Fruit fly (Drosophila melanogaster) whole organism, embryonic: Measurements from ENCODE around the gene ATPsynB.

Source experiments
- Abd-B ChIP-seq: fragments of 200-800 bp; sonication (Bioruptor generic); optimal IDR thresholded peaks from 2 replicates; lab custom pipeline; 2018; ENCODE audit warnings: missing biosample characterization, mild to moderate bottlenecking, missing genetic modification characterization, moderate library complexity
- Antp ChIP-seq: fragments of 200-800 bp; sonication (Bioruptor generic); optimal IDR thresholded peaks from 3 replicates; lab custom pipeline; 2016; ENCODE audit warnings: missing biosample characterization, missing genetic modification characterization
- Blimp-1 ChIP-seq: fragments of 200-800 bp; sonication (Bioruptor generic); optimal IDR thresholded peaks from 3 replicates; lab custom pipeline; 2018; ENCODE audit warnings: missing biosample characterization, missing genetic modification characterization, mild to moderate bottlenecking, moderate library complexity, missing genetic modification reagents
- CG10543 ChIP-seq: fragments of 200-800 bp; sonication (Bioruptor generic); optimal IDR thresholded peaks from 3 replicates; lab custom pipeline; 2017; ENCODE audit warnings: missing biosample characterization, mild to moderate bottlenecking, missing genetic modification characterization, moderate library complexity
- CG11093 ChIP-seq: fragments of 200-800 bp; sonication (Bioruptor generic); IDR thresholded peaks from 3 replicates; pipeline ENCODE4 v1.3.6; 2022; ENCODE audit warnings: missing biosample characterization, missing genetic modification characterization
- CG11723 ChIP-seq: fragments of 200-800 bp; sonication (Bioruptor generic); optimal IDR thresholded peaks from 2 replicates; lab custom pipeline; 2017; ENCODE audit warnings: missing biosample characterization, mild to moderate bottlenecking, missing genetic modification characterization
- CG12236 ChIP-seq: fragments of 200-800 bp; sonication (Bioruptor generic); optimal IDR thresholded peaks from 2 replicates; lab custom pipeline; 2016; ENCODE audit warnings: missing biosample characterization, missing genetic modification characterization
- CG12659 ChIP-seq: fragments of 200-800 bp; sonication (Bioruptor generic); optimal IDR thresholded peaks from 3 replicates; lab custom pipeline; 2017; ENCODE audit warnings: mild to moderate bottlenecking, missing biosample characterization, missing genetic modification reagents, missing genetic modification characterization
- CG12769 ChIP-seq: fragments of 200-800 bp; sonication (Bioruptor generic); optimal IDR thresholded peaks from 2 replicates; lab custom pipeline; 2019; ENCODE audit warnings: missing biosample characterization, mild to moderate bottlenecking, missing genetic modification characterization, moderate library complexity
- CG13624 ChIP-seq: fragments of 200-800 bp; sonication (Bioruptor generic); optimal IDR thresholded peaks from 2 replicates; lab custom pipeline; 2016; ENCODE audit warnings: missing biosample characterization, missing genetic modification characterization
- CG14710 ChIP-seq: fragments of 200-800 bp; sonication (Bioruptor generic); optimal IDR thresholded peaks from 3 replicates; lab custom pipeline; 2019; ENCODE audit warnings: missing biosample characterization, mild to moderate bottlenecking, missing genetic modification characterization, moderate library complexity
- CG14965 ChIP-seq: fragments of 200-800 bp; sonication (Bioruptor generic); optimal IDR thresholded peaks from 2 replicates; lab custom pipeline; 2016; ENCODE audit warnings: missing biosample characterization, missing genetic modification characterization, borderline replicate concordance
- CG17359 ChIP-seq: fragments of 200-800 bp; sonication (Bioruptor generic); optimal IDR thresholded peaks from 3 replicates; lab custom pipeline; 2018; ENCODE audit warnings: missing biosample characterization, mild to moderate bottlenecking, missing genetic modification characterization, moderate library complexity
- CG2202 ChIP-seq: fragments of 200-800 bp; sonication (Bioruptor generic); optimal IDR thresholded peaks from 2 replicates; lab custom pipeline; 2018; ENCODE audit warnings: missing biosample characterization, mild to moderate bottlenecking, missing genetic modification characterization
- CG30403 ChIP-seq: fragments of 200-800 bp; sonication (Bioruptor generic); optimal IDR thresholded peaks from 3 replicates; lab custom pipeline; 2016; ENCODE audit warnings: missing biosample characterization, missing genetic modification characterization
- CG34224 ChIP-seq: fragments of 200-800 bp; sonication (Bioruptor generic); IDR thresholded peaks from 3 replicates; pipeline ENCODE4 v1.3.6; 2022; ENCODE audit warnings: missing biosample characterization, missing genetic modification characterization; ENCODE audit not compliant: partially characterized antibody
- CG34376 ChIP-seq: fragments of 200-800 bp; sonication (Bioruptor generic); optimal IDR thresholded peaks from 2 replicates; lab custom pipeline; 2018; ENCODE audit warnings: missing biosample characterization, mild to moderate bottlenecking, missing genetic modification characterization
- CG34422 ChIP-seq: fragments of 200-800 bp; sonication (Bioruptor generic); IDR thresholded peaks from 3 replicates; pipeline ENCODE4 v1.3.6; 2022; ENCODE audit warnings: missing biosample characterization, missing genetic modification characterization
- CG6683 ChIP-seq: fragments of 200-800 bp; sonication (Bioruptor generic); optimal IDR thresholded peaks from 2 replicates; lab custom pipeline; 2017; ENCODE audit warnings: missing biosample characterization, mild to moderate bottlenecking, missing genetic modification characterization, missing genetic modification reagents
- CG8478 ChIP-seq: fragments of >200 bp; optimal IDR thresholded peaks from 2 replicates; lab custom pipeline; 2018
- CG8765 ChIP-seq: fragments of 200-800 bp; sonication (Bioruptor generic); IDR thresholded peaks from 2 replicates; pipeline ENCODE4 v1.3.6; 2022; ENCODE audit warnings: missing biosample characterization, missing genetic modification characterization
- Chrac-16 ChIP-seq: fragments of 200-800 bp; sonication (Bioruptor generic); optimal IDR thresholded peaks from 3 replicates; lab custom pipeline; 2016; ENCODE audit warnings: missing biosample characterization, missing genetic modification characterization
- CkIIα-i1 ChIP-seq: fragments of 200-800 bp; sonication (Bioruptor generic); IDR thresholded peaks from 2 replicates; pipeline ENCODE4 v1.3.6; 2022; ENCODE audit warnings: missing biosample characterization, missing genetic modification characterization
- CrebB ChIP-seq: fragments of 200-800 bp; sonication (Bioruptor generic); optimal IDR thresholded peaks from 3 replicates; lab custom pipeline; 2018; ENCODE audit warnings: missing biosample characterization, mild to moderate bottlenecking, missing genetic modification characterization
- D19B ChIP-seq: fragments of 200-800 bp; sonication (Bioruptor generic); optimal IDR thresholded peaks from 2 replicates; lab custom pipeline; 2017; ENCODE audit warnings: missing biosample characterization, mild to moderate bottlenecking, missing genetic modification characterization
- Dip3 ChIP-seq: fragments of 200-800 bp; sonication (Bioruptor generic); optimal IDR thresholded peaks from 3 replicates; lab custom pipeline; 2016; ENCODE audit warnings: missing biosample characterization, missing genetic modification characterization
- Drgx ChIP-seq: fragments of 200-800 bp; sonication (Bioruptor generic); IDR thresholded peaks from 2 replicates; pipeline ENCODE4 v1.3.6; 2022; ENCODE audit warnings: missing biosample characterization, missing genetic modification characterization
- Fer3 ChIP-seq: fragments of 200-800 bp; sonication (Bioruptor generic); optimal IDR thresholded peaks from 2 replicates; lab custom pipeline; 2018; ENCODE audit warnings: missing biosample characterization, mild to moderate bottlenecking, missing genetic modification characterization, moderate library complexity
- Hr3 ChIP-seq: fragments of 200-800 bp; sonication (Bioruptor generic); optimal IDR thresholded peaks from 3 replicates; lab custom pipeline; 2016; ENCODE audit warnings: missing biosample characterization, missing genetic modification characterization
- Lhr ChIP-seq: fragments of 200-800 bp; sonication (Bioruptor generic); optimal IDR thresholded peaks from 3 replicates; lab custom pipeline; 2017; ENCODE audit warnings: mild to moderate bottlenecking, missing biosample characterization, missing genetic modification reagents, missing genetic modification characterization
- Lim3 ChIP-seq: fragments of 200-800 bp; sonication (Bioruptor generic); IDR thresholded peaks from 2 replicates; pipeline ENCODE4 v1.3.6; 2022; ENCODE audit warnings: missing biosample characterization, missing genetic modification characterization
- NFAT ChIP-seq: fragments of 200-800 bp; sonication (Bioruptor generic); IDR thresholded peaks from 2 replicates; pipeline ENCODE4 v1.3.6; 2022; ENCODE audit warnings: missing biosample characterization, missing genetic modification characterization
- Optix ChIP-seq: fragments of 200-800 bp; sonication (Bioruptor generic); IDR thresholded peaks from 3 replicates; pipeline ENCODE4 v1.3.6; 2022; ENCODE audit warnings: missing biosample characterization, missing genetic modification characterization
- Rfx ChIP-seq: fragments of 200-800 bp; sonication (Bioruptor generic); IDR thresholded peaks from 2 replicates; pipeline ENCODE4 v1.3.6; 2022; ENCODE audit warnings: missing biosample characterization, missing genetic modification characterization
- Scr ChIP-seq: fragments of 200-800 bp; sonication (Bioruptor generic); IDR thresholded peaks from 2 replicates; pipeline ENCODE4 v1.3.6; 2022; ENCODE audit warnings: missing biosample characterization, missing genetic modification characterization; ENCODE audit not compliant: partially characterized antibody
- TFAM ChIP-seq: fragments of 200-800 bp; sonication (Bioruptor generic); optimal IDR thresholded peaks from 2 replicates; lab custom pipeline; 2017; ENCODE audit warnings: missing biosample characterization, missing genetic modification characterization, inconsistent platforms
- Xbp1 ChIP-seq: fragments of 200-800 bp; sonication (Bioruptor generic); optimal IDR thresholded peaks from 3 replicates; lab custom pipeline; 2016; ENCODE audit warnings: missing biosample characterization, mild to moderate bottlenecking, missing genetic modification characterization
- YL-1 ChIP-seq: fragments of 200-800 bp; sonication (Bioruptor generic); optimal IDR thresholded peaks from 3 replicates; lab custom pipeline; 2017; ENCODE audit warnings: missing biosample characterization, mild to moderate bottlenecking, missing genetic modification characterization
- al ChIP-seq: fragments of 200-800 bp; sonication (Bioruptor generic); IDR thresholded peaks from 2 replicates; pipeline ENCODE4 v1.3.6; 2022; ENCODE audit warnings: missing biosample characterization, missing genetic modification characterization
- bigmax ChIP-seq: fragments of 200-800 bp; sonication (Bioruptor generic); optimal IDR thresholded peaks from 2 replicates; lab custom pipeline; 2018; ENCODE audit warnings: missing biosample characterization, mild to moderate bottlenecking, missing genetic modification characterization
- crol ChIP-seq: fragments of 200-800 bp; sonication (Bioruptor generic); IDR thresholded peaks from 2 replicates; pipeline ENCODE4 v1.3.6; 2022; ENCODE audit warnings: missing biosample characterization, missing genetic modification characterization
- dm ChIP-seq: fragments of 200-800 bp; sonication (Bioruptor generic); optimal IDR thresholded peaks from 3 replicates; lab custom pipeline; 2016; ENCODE audit warnings: missing biosample characterization, missing genetic modification characterization
- emc ChIP-seq: fragments of 200-800 bp; sonication (Bioruptor generic); optimal IDR thresholded peaks from 2 replicates; lab custom pipeline; 2016; ENCODE audit warnings: missing biosample characterization, missing genetic modification characterization
- fd96Cb ChIP-seq: fragments of 200-800 bp; sonication (Bioruptor generic); optimal IDR thresholded peaks from 2 replicates; lab custom pipeline; 2018; ENCODE audit warnings: missing biosample characterization, mild to moderate bottlenecking, missing genetic modification characterization, moderate library complexity
- gcm ChIP-seq: fragments of 200-800 bp; sonication (Bioruptor generic); optimal IDR thresholded peaks from 2 replicates; lab custom pipeline; 2019; ENCODE audit warnings: missing biosample characterization, mild to moderate bottlenecking, missing genetic modification characterization, moderate library complexity
- jigr1 ChIP-seq: fragments of 200-800 bp; sonication (Bioruptor generic); IDR thresholded peaks from 3 replicates; pipeline ENCODE4 v1.3.6; 2022; ENCODE audit warnings: missing biosample characterization, missing genetic modification characterization
- kah ChIP-seq: fragments of 200-800 bp; sonication (Bioruptor generic); optimal IDR thresholded peaks from 2 replicates; lab custom pipeline; 2018; ENCODE audit warnings: missing biosample characterization, mild to moderate bottlenecking, missing genetic modification characterization
- lab ChIP-seq: fragments of 200-800 bp; sonication (Bioruptor generic); optimal IDR thresholded peaks from 3 replicates; lab custom pipeline; 2017; ENCODE audit warnings: missing biosample characterization, missing genetic modification characterization, mild to moderate bottlenecking, moderate library complexity, missing genetic modification reagents
- pum ChIP-seq: fragments of 200-800 bp; sonication (Bioruptor generic); optimal IDR thresholded peaks from 2 replicates; lab custom pipeline; 2016; ENCODE audit warnings: missing biosample characterization, missing genetic modification characterization
- ssp ChIP-seq: fragments of 200-800 bp; sonication (Bioruptor generic); IDR thresholded peaks from 2 replicates; pipeline ENCODE4 v1.3.6; 2022; ENCODE audit warnings: missing biosample characterization, missing genetic modification characterization
- tup ChIP-seq: fragments of 200-800 bp; sonication (Bioruptor generic); optimal IDR thresholded peaks from 2 replicates; lab custom pipeline; 2016; ENCODE audit warnings: missing biosample characterization, mild to moderate bottlenecking, missing genetic modification characterization, moderate library complexity

Gene ATPsynB

DNA sequence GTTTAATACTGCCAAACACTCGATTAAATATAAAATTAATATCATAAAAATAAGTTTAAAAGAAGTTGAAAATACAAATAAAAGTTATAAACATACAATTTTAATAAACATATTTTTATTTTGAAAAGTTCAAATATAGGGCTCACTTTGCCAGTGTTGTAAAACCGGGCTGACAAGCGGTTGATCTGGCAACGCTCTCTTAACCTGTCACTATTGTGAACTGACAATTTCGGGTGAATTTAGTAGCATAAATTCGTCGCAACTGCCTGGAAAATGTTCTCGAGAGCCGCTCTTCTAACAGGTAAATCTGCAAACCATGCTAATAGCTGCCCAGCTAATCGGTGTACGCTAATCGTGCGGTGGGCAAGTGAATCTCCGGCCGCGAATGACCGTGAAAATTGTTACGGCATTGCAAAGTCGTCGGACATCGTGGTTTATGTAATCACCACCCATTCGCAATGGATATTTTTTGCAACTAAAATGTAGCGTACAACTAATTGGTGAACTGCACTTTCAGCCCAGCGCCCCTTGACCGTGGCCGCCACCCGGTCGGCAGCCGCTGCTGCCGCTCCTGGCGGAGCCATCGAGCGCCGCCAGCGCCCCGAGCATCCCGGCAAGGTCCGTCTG is at the start of gene ATPsynB (continued):
- TF ChIP-seq tup: no peak
- TF ChIP-seq CG30403 (GFP tag; lab: Kevin White, UChicago): peak; percentile 17
- TF ChIP-seq CG2202 (tag; lab: Kevin White, UChicago): no peak
- peak; percentile 9 for TF ChIP-seq Chrac-16 (GFP tag; lab: Kevin White, UChicago)
- TF ChIP-seq CG13624 (GFP tag; lab: Kevin White, UChicago): peak; percentile 5
- TF ChIP-seq crol (GFP tag; lab: Robert Waterston, UW): no peak
- no peak for TF ChIP-seq Lim3
- no peak for TF ChIP-seq CG12769 (tag; lab: Kevin White, UChicago)
- peak; percentile 57 for TF ChIP-seq Rfx
- TF ChIP-seq CkIIα-i1: no peak
- no peak for TF ChIP-seq CG6683 (GFP tag; lab: Kevin White, UChicago)
- TF ChIP-seq CG14965 (GFP tag; lab: Kevin White, UChicago): no peak
- peak; percentile 19 for TF ChIP-seq CG34376 (GFP tag; lab: Kevin White, UChicago)
- peak; percentile 97 for TF ChIP-seq YL-1
- peak; percentile 37 for TF ChIP-seq Xbp1 (GFP tag; lab: Kevin White, UChicago)
- TF ChIP-seq CG12659 (GFP tag; lab: Kevin White, UChicago): peak; percentile 72
- no peak for TF ChIP-seq pum (GFP tag; lab: Kevin White, UChicago)
- no peak for TF ChIP-seq CG34224 (GFP tag; lab: Robert Waterston, UW)
- peak; percentile 59 for TF ChIP-seq CG14710
- no peak for TF ChIP-seq CG11093 (GFP tag; lab: Robert Waterston, UW)
- TF ChIP-seq bigmax (GFP tag; lab: Kevin White, UChicago): peak; percentile 70
- TF ChIP-seq fd96Cb (tag; lab: Kevin White, UChicago): no peak
- TF ChIP-seq dm (GFP tag; lab: Kevin White, UChicago): no peak
- no peak for TF ChIP-seq jigr1 (GFP tag; lab: Robert Waterston, UW)
- no peak for TF ChIP-seq CG8765 (GFP tag; lab: Robert Waterston, UW)
- TF ChIP-seq Scr (GFP tag; lab: Robert Waterston, UW): peak; percentile 32
- TF ChIP-seq Antp: no peak
- TF ChIP-seq Lhr (GFP tag; lab: Kevin White, UChicago): no peak
- TF ChIP-seq ssp (GFP tag; lab: Robert Waterston, UW): no peak
- no peak for TF ChIP-seq CrebB (tag; lab: Kevin White, UChicago)
- TF ChIP-seq CG11723 (GFP tag; lab: Kevin White, UChicago): no peak
- TF ChIP-seq Dip3 (GFP tag; lab: Kevin White, UChicago): no peak
- TF ChIP-seq Abd-B (GFP tag; lab: Kevin White, UChicago): no peak
- TF ChIP-seq NFAT (GFP tag; lab: Robert Waterston, UW): peak; percentile 44; the same call in 1 of the 2 replicates
- TF ChIP-seq lab: no peak
- TF ChIP-seq Drgx: no peak
- TF ChIP-seq CG10543: no peak
- no peak for TF ChIP-seq Optix (GFP tag; lab: Robert Waterston, UW)
- TF ChIP-seq D19B: no peak
- TF ChIP-seq al (GFP tag; lab: Robert Waterston, UW): peak; percentile 16; the same call in 1 of the 2 replicates
- peak; percentile 18 for TF ChIP-seq Fer3 (tag; lab: Kevin White, UChicago)
- no peak for TF ChIP-seq gcm (GFP tag; lab: Kevin White, UChicago)
- TF ChIP-seq TFAM (GFP tag; lab: Kevin White, UChicago): no peak
- TF ChIP-seq CG34422 (GFP tag; lab: Robert Waterston, UW): peak; percentile 51; the same call in 1 of the 3 replicates
- TF ChIP-seq CG17359 (tag; lab: Kevin White, UChicago): no peak
- no peak for TF ChIP-seq CG8478 (lab: Kevin White, UChicago)
- no peak for TF ChIP-seq CG12236 (GFP tag; lab: Kevin White, UChicago)
- no peak for TF ChIP-seq kah
- TF ChIP-seq Blimp-1 (GFP tag; lab: Kevin White, UChicago): no peak
- no peak for TF ChIP-seq emc
- TF ChIP-seq Hr3 (GFP tag; lab: Kevin White, UChicago): no peak
